Worm (Caenorhabditis elegans) whole organism, L4 larva: Measurements from ENCODE around the gene ZK688.5.

Source experiments
- F44E2.7 ChIP-seq: fragments of 200-800 bp; sonication (Bioruptor generic); IDR thresholded peaks from 2 replicates; pipeline ENCODE4 v2.1.2; 2022; ENCODE audit warnings: missing genetic modification characterization, missing compliant biosample characterization
- R02D3.7 ChIP-seq: fragments of 150-350 bp; sonication (generic microtip); optimal IDR thresholded peaks from 3 replicates; lab custom pipeline; 2014; ENCODE audit warnings: missing biosample characterization, missing genetic modification characterization
- T20F7.1 ChIP-seq: fragments of 200-800 bp; sonication (Bioruptor generic); optimal IDR thresholded peaks from 2 replicates; lab custom pipeline; 2018; ENCODE audit warnings: mild to moderate bottlenecking, missing genetic modification characterization, missing compliant biosample characterization
- Y105C5A.15 ChIP-seq: fragments of 200-800 bp; sonication (Bioruptor generic); IDR thresholded peaks from 2 replicates; pipeline ENCODE4 v1.3.6; 2022; ENCODE audit warnings: missing genetic modification characterization, missing compliant biosample characterization
- Y48G9A.11 ChIP-seq: fragments of 200-800 bp; sonication (Bioruptor generic); IDR thresholded peaks from 2 replicates; pipeline ENCODE4 v1.3.6; 2022; ENCODE audit warnings: missing genetic modification reagents, missing genetic modification characterization, missing compliant biosample characterization
- Y5F2A.4 ChIP-seq: fragments of 200-800 bp; sonication (Bioruptor generic); optimal IDR thresholded peaks from 2 replicates; lab custom pipeline; 2018; ENCODE audit warnings: mild to moderate bottlenecking, missing genetic modification characterization, missing compliant biosample characterization
- ama-1 ChIP-seq: fragments of 150-350 bp; optimal IDR thresholded peaks from 2 replicates; lab custom pipeline; 2014; ENCODE audit warnings: inconsistent platforms, mixed read lengths
- arid-1 ChIP-seq: fragments of 200-800 bp; sonication (Bioruptor generic); conservative IDR thresholded peaks from 2 replicates; pipeline ENCODE4 v1.3.6; 2022; ENCODE audit warnings: missing genetic modification reagents, missing genetic modification characterization, missing compliant biosample characterization
- ceh-20 ChIP-seq: fragments of 200-800 bp; sonication (Bioruptor generic); IDR thresholded peaks from 2 replicates; pipeline ENCODE4 v1.3.6; 2022; ENCODE audit warnings: missing genetic modification reagents, missing genetic modification characterization, missing compliant biosample characterization
- ceh-28 ChIP-seq: fragments of 150-350 bp; optimal IDR thresholded peaks from 2 replicates; lab custom pipeline; 2014; ENCODE audit warnings: missing biosample characterization, missing genetic modification reagents, missing genetic modification characterization
- ceh-32 ChIP-seq: sonication (generic microtip); optimal IDR thresholded peaks from 2 replicates; lab custom pipeline; 2016; ENCODE audit warnings: mild to moderate bottlenecking, missing genetic modification characterization, missing compliant biosample characterization; ENCODE audit not compliant: poor library complexity
- ceh-62 ChIP-seq: sonication (generic microtip); optimal IDR thresholded peaks from 2 replicates; lab custom pipeline; 2017; ENCODE audit warnings: missing biosample characterization, missing genetic modification characterization
- ctbp-1 ChIP-seq: fragments of 200-800 bp; sonication (Bioruptor generic); IDR thresholded peaks from 2 replicates; pipeline ENCODE4 v1.3.6; 2022; ENCODE audit warnings: missing genetic modification reagents, missing genetic modification characterization, missing compliant biosample characterization
- daf-16 ChIP-seq, 3 experiments: sonication (generic microtip); optimal IDR thresholded peaks; 2 replicates each; lab custom pipeline; 2016 to 2017; ENCODE audit warnings: missing genetic modification characterization in 3 of 3, missing genetic modification reagents in 3 of 3, mild to moderate bottlenecking in 2 of 3, missing compliant biosample characterization in 2 of 3, missing biosample characterization in 1 of 3, moderate library complexity in 1 of 3
- daf-19 ChIP-seq: fragments of 200-800 bp; sonication (Bioruptor generic); conservative IDR thresholded peaks from 2 replicates; pipeline ENCODE4 v1.3.6; 2022; ENCODE audit warnings: missing genetic modification characterization, missing compliant biosample characterization
- dmd-6 ChIP-seq: fragments of 200-800 bp; sonication (Bioruptor generic); IDR thresholded peaks from 2 replicates; pipeline ENCODE4 v1.3.6; 2022; ENCODE audit warnings: missing genetic modification reagents, missing genetic modification characterization, missing compliant biosample characterization
- dmd-8 ChIP-seq: fragments of 200-800 bp; sonication (Bioruptor generic); IDR thresholded peaks from 2 replicates; pipeline ENCODE4 v1.3.6; 2022; ENCODE audit warnings: missing genetic modification characterization, missing compliant biosample characterization
- dpl-1 ChIP-seq: fragments of 150-350 bp; optimal IDR thresholded peaks from 2 replicates; lab custom pipeline; 2014; ENCODE audit warnings: missing biosample characterization, missing genetic modification reagents, missing genetic modification characterization
- duxl-1 ChIP-seq: sonication (generic microtip); optimal IDR thresholded peaks from 2 replicates; lab custom pipeline; 2016; ENCODE audit warnings: mild to moderate bottlenecking, missing genetic modification characterization, moderate library complexity, missing compliant biosample characterization; ENCODE audit not compliant: poor library complexity
- egl-27 ChIP-seq: sonication (generic microtip); optimal IDR thresholded peaks from 3 replicates; lab custom pipeline; 2017; ENCODE audit warnings: missing biosample characterization, missing genetic modification reagents, missing genetic modification characterization
- egl-43 ChIP-seq: fragments of 200-800 bp; sonication (Bioruptor generic); IDR thresholded peaks from 2 replicates; pipeline ENCODE4 v1.3.6; 2022; ENCODE audit warnings: missing genetic modification reagents, missing genetic modification characterization, missing compliant biosample characterization
- jun-1 ChIP-seq: fragments of 150-350 bp; optimal IDR thresholded peaks from 2 replicates; lab custom pipeline; 2014; ENCODE audit warnings: missing biosample characterization, missing genetic modification reagents, missing genetic modification characterization
- lin-1 ChIP-seq: fragments of 200-800 bp; sonication (Bioruptor generic); IDR thresholded peaks from 2 replicates; pipeline ENCODE4 v1.3.6; 2022; ENCODE audit warnings: missing genetic modification reagents, missing genetic modification characterization, missing compliant biosample characterization
- lin-13 ChIP-seq: fragments of 150-350 bp; optimal IDR thresholded peaks from 2 replicates; lab custom pipeline; 2014; ENCODE audit warnings: missing biosample characterization, missing genetic modification reagents, missing genetic modification characterization
- lin-29 ChIP-seq: fragments of 200-800 bp; sonication (Bioruptor generic); IDR thresholded peaks from 2 replicates; pipeline ENCODE4 v1.3.6; 2022; ENCODE audit warnings: missing genetic modification reagents, missing genetic modification characterization, missing compliant biosample characterization
- lin-39 ChIP-seq: fragments of 150-350 bp; optimal IDR thresholded peaks from 2 replicates; lab custom pipeline; 2014; ENCODE audit warnings: missing biosample characterization, missing genetic modification reagents, missing genetic modification characterization
- lir-3 ChIP-seq: sonication (generic microtip); optimal IDR thresholded peaks from 2 replicates; lab custom pipeline; 2016; ENCODE audit warnings: mild to moderate bottlenecking, missing genetic modification characterization, missing compliant biosample characterization
- lsy-2 ChIP-seq, 2 experiments: fragments of 150-350 bp in 1 of 2; sonication (generic microtip) in 1 of 2; optimal IDR thresholded peaks; 2 replicates each; lab custom pipeline; 2014 to 2017; ENCODE audit warnings: missing biosample characterization in 2 of 2, missing genetic modification characterization in 2 of 2
- madf-5 ChIP-seq, 2 experiments: fragments of 200-800 bp; sonication (Bioruptor generic); IDR thresholded peaks; 2 replicates each; pipeline ENCODE4 v1.3.6; 2022; ENCODE audit warnings: missing compliant biosample characterization in 2 of 2, missing genetic modification characterization in 2 of 2
- mdt-29 ChIP-seq: fragments of 200-800 bp; sonication (Bioruptor generic); IDR thresholded peaks from 2 replicates; pipeline ENCODE4 v1.3.6; 2022; ENCODE audit warnings: missing genetic modification reagents, missing genetic modification characterization, missing compliant biosample characterization
- mxl-3 ChIP-seq: fragments of 200-800 bp; sonication (Bioruptor generic); optimal IDR thresholded peaks from 2 replicates; lab custom pipeline; 2018; ENCODE audit warnings: mild to moderate bottlenecking, missing genetic modification characterization, missing compliant biosample characterization
- nhr-102 ChIP-seq: sonication (generic microtip); optimal IDR thresholded peaks from 2 replicates; lab custom pipeline; 2016; ENCODE audit warnings: mild to moderate bottlenecking, missing genetic modification characterization, moderate library complexity, missing compliant biosample characterization
- nhr-11 ChIP-seq: fragments of 150-350 bp; optimal IDR thresholded peaks from 2 replicates; lab custom pipeline; 2014; ENCODE audit warnings: missing biosample characterization, missing genetic modification characterization
- nhr-111 ChIP-seq: fragments of 200-800 bp; sonication (Bioruptor generic); optimal IDR thresholded peaks from 2 replicates; lab custom pipeline; 2018; ENCODE audit warnings: mild to moderate bottlenecking, missing genetic modification characterization, missing compliant biosample characterization
- nhr-25 ChIP-seq: sonication (generic microtip); optimal IDR thresholded peaks from 2 replicates; lab custom pipeline; 2017; ENCODE audit warnings: missing genetic modification characterization, mild to moderate bottlenecking, missing compliant biosample characterization, antibody characterized with exemption, moderate library complexity, borderline replicate concordance; ENCODE audit not compliant: insufficient read depth
- nhr-28 ChIP-seq: fragments of 150-350 bp; optimal IDR thresholded peaks from 2 replicates; lab custom pipeline; 2014; ENCODE audit warnings: missing biosample characterization, missing genetic modification characterization
- nhr-48 ChIP-seq: sonication (generic microtip); optimal IDR thresholded peaks from 2 replicates; lab custom pipeline; 2016; ENCODE audit warnings: mild to moderate bottlenecking, missing genetic modification characterization, missing compliant biosample characterization
- nhr-6 ChIP-seq: fragments of 150-350 bp; optimal IDR thresholded peaks from 2 replicates; lab custom pipeline; 2014; ENCODE audit warnings: missing biosample characterization, missing genetic modification characterization
- nhr-77 ChIP-seq: fragments of 150-350 bp; optimal IDR thresholded peaks from 2 replicates; lab custom pipeline; 2014; ENCODE audit warnings: missing biosample characterization, missing genetic modification characterization
- pqm-1 ChIP-seq: sonication (generic microtip); optimal IDR thresholded peaks from 2 replicates; lab custom pipeline; 2017; ENCODE audit warnings: missing biosample characterization, missing genetic modification characterization
- rbr-2 ChIP-seq: sonication (generic microtip); optimal IDR thresholded peaks from 2 replicates; lab custom pipeline; 2016; ENCODE audit warnings: missing genotype, missing genetic modification characterization, missing compliant biosample characterization
- saeg-2 ChIP-seq: fragments of 200-800 bp; sonication (Bioruptor generic); IDR thresholded peaks from 2 replicates; pipeline ENCODE4 v1.3.6; 2022; ENCODE audit warnings: missing genetic modification reagents, missing genetic modification characterization, missing compliant biosample characterization
- set-16 ChIP-seq: fragments of 200-800 bp; sonication (Bioruptor generic); IDR thresholded peaks from 2 replicates; pipeline ENCODE4 v1.3.6; 2022; ENCODE audit warnings: missing genetic modification reagents, missing genetic modification characterization, missing compliant biosample characterization
- spr-1 ChIP-seq: sonication (generic microtip); optimal IDR thresholded peaks from 2 replicates; lab custom pipeline; 2016; ENCODE audit warnings: mild to moderate bottlenecking, missing genetic modification characterization, missing compliant biosample characterization
- spr-3 ChIP-seq: fragments of 200-800 bp; sonication (Bioruptor generic); optimal IDR thresholded peaks from 2 replicates; lab custom pipeline; 2018; ENCODE audit warnings: mild to moderate bottlenecking, missing genetic modification characterization, missing compliant biosample characterization
- vab-7 ChIP-seq: fragments of 200-800 bp; sonication (Bioruptor generic); IDR thresholded peaks from 2 replicates; pipeline ENCODE4 v1.3.6; 2022; ENCODE audit warnings: missing genetic modification reagents, missing genetic modification characterization, missing compliant biosample characterization
- zfp-2 ChIP-seq: sonication (generic microtip); optimal IDR thresholded peaks from 2 replicates; lab custom pipeline; 2016; ENCODE audit warnings: mild to moderate bottlenecking, missing genetic modification characterization, missing compliant biosample characterization
- zip-11 ChIP-seq: fragments of 200-800 bp; sonication (Bioruptor generic); IDR thresholded peaks from 2 replicates; pipeline ENCODE4 v1.3.6; 2022; ENCODE audit warnings: missing genetic modification characterization, missing compliant biosample characterization
- ztf-7 ChIP-seq: fragments of 150-350 bp; optimal IDR thresholded peaks from 2 replicates; lab custom pipeline; 2014; ENCODE audit warnings: missing biosample characterization, missing genetic modification characterization

ZK688.5 gene

DNA sequence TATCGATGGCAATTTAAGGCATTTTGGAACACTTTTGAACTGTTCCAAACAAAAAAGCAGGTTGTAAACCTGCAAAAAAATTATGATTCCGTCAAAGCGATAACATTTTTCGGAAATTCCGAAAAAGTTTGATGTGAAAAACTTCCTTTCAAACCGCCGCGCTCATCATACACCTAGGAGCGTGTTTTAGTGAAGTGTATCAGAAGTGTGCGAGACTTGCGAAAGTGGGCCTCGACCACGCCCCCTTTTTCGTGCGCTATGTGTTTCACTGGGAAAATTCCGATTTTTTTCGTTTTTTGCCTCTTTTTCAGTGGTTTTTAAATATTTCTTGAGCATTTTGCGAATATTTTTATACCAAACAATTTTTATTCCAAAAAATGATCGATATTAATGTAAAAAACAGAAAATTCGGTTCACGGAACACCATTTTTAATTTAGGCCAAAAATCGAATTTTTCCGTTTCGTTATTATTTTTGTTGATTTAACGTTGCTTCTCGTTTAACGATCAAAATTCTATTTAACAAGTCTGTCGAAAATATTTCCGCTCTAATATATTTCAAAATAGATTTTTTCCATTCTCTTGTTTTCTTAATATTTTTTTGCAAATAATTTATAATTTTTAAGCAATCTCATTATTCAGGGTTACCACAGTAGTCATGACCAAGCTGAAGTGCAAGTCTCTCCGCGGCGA is 36.8 kb downstream of the ZK688.5 start, which contains the start of gene rpl-35 (continued):
- TF ChIP-seq dmd-6, result peak; percentile 100
- TF ChIP-seq nhr-25 (tag; lab: Kevin White, UChicago), result peak; percentile 98
- TF ChIP-seq egl-27 (tag; lab: Kevin White, UChicago), result no peak
- TF ChIP-seq F44E2.7 (GFP tag; lab: Robert Waterston, UW), result peak; percentile 96
- peak; percentile 86; the same call in 1 of the 2 replicates for TF ChIP-seq zip-11 (GFP tag; lab: Robert Waterston, UW)
- TF ChIP-seq T20F7.1 (GFP tag; lab: Kevin White, UChicago), result peak; percentile 99
- peak; percentile 99 for TF ChIP-seq daf-19
- TF ChIP-seq nhr-111, result peak; percentile 96
- TF ChIP-seq nhr-6 (tag; lab: Kevin White, UChicago), result peak; percentile 99
- peak; percentile 99 for TF ChIP-seq arid-1
- TF ChIP-seq vab-7, result peak; percentile 99
- TF ChIP-seq lsy-2 (tag; optimal IDR thresholded peaks at IDR 0.05; lab: Kevin White, UChicago), result peak; percentile 99
- TF ChIP-seq ceh-62, result no peak
- peak; percentile 98 for TF ChIP-seq mdt-29 (GFP tag; lab: Robert Waterston, UW)
- peak; percentile 99 for TF ChIP-seq egl-43 (GFP tag; lab: Robert Waterston, UW)
- TF ChIP-seq madf-5 (GFP tag; IDR thresholded peaks at IDR 0.05; lab: Robert Waterston, UW), result peak; percentile 95 to 97
- TF ChIP-seq lin-29 (GFP tag; lab: Robert Waterston, UW), result peak; percentile 99
- peak; percentile 99 for TF ChIP-seq rbr-2 (tag; lab: Kevin White, UChicago)
- peak; percentile 87 for TF ChIP-seq pqm-1 (tag; lab: Kevin White, UChicago)
- TF ChIP-seq ztf-7, result peak; percentile 93
- TF ChIP-seq ctbp-1, result peak; percentile 99
- TF ChIP-seq nhr-28 (tag; lab: Kevin White, UChicago), result peak; percentile 99
- peak; percentile 83 for TF ChIP-seq lir-3
- peak; percentile 83 for TF ChIP-seq ceh-32 (tag; lab: Kevin White, UChicago)
- TF ChIP-seq spr-1 (tag; lab: Kevin White, UChicago), result peak; percentile 98
- TF ChIP-seq zfp-2 (tag; lab: Kevin White, UChicago), result peak; percentile 92
- TF ChIP-seq nhr-77 (tag; lab: Kevin White, UChicago), result peak; percentile 99
- TF ChIP-seq lin-13 (GFP tag; lab: Kevin White, UChicago), result peak; percentile 99
- peak; percentile 97 for TF ChIP-seq jun-1
- peak; percentile 95 for TF ChIP-seq Y5F2A.4 (GFP tag; lab: Kevin White, UChicago)
- peak; percentile 99 for TF ChIP-seq nhr-102 (tag; lab: Kevin White, UChicago)
- TF ChIP-seq nhr-48 (tag; lab: Kevin White, UChicago), result peak; percentile 96
- no peak; the same call in 1 of the 2 replicates for TF ChIP-seq set-16 (GFP tag; lab: Robert Waterston, UW)
- TF ChIP-seq lin-39 (tag; lab: Kevin White, UChicago), result peak; percentile 92
- TF ChIP-seq dpl-1 (GFP tag; lab: Kevin White, UChicago), result peak; percentile 100
- TF ChIP-seq ama-1 (lab: Kevin White, UChicago), result peak; percentile 93
- peak; percentile 99 for TF ChIP-seq lin-1
- TF ChIP-seq saeg-2 (GFP tag; lab: Robert Waterston, UW), result peak; percentile 97
- TF ChIP-seq dmd-8, result peak; percentile 90
- TF ChIP-seq nhr-11, result peak; percentile 99
- peak; percentile 99 for TF ChIP-seq ceh-20
- TF ChIP-seq ceh-28 (tag; lab: Kevin White, UChicago), result peak; percentile 74
- peak; percentile 97 for TF ChIP-seq spr-3 (GFP tag; lab: Kevin White, UChicago)
- TF ChIP-seq duxl-1 (tag; lab: Kevin White, UChicago), result peak; percentile 98
- TF ChIP-seq R02D3.7 (tag; lab: Kevin White, UChicago), result peak; percentile 69
- peak; percentile 98 for TF ChIP-seq mxl-3
- peak; percentile 98 for TF ChIP-seq Y48G9A.11 (GFP tag; lab: Robert Waterston, UW)
- TF ChIP-seq daf-16 (GFP tag; optimal IDR thresholded peaks at IDR 0.05; lab: Kevin White, UChicago), result peak; percentile 92 to 97
- TF ChIP-seq daf-16 (tag; optimal IDR thresholded peaks at IDR 0.05; lab: Kevin White, UChicago), result peak; percentile 92
- TF ChIP-seq Y105C5A.15 (GFP tag; lab: Robert Waterston, UW), result peak; percentile 95
